Fruit fly (Drosophila melanogaster) whole organism, embryonic: Measurements from ENCODE around the gene ast.

ENCODE experiments used
- Abd-B ChIP-seq: fragments of 200-800 bp; sonication (Bioruptor generic); optimal IDR thresholded peaks from 2 replicates; lab custom pipeline; 2018; ENCODE audit warnings: missing biosample characterization, mild to moderate bottlenecking, missing genetic modification characterization, moderate library complexity
- CG10274 ChIP-seq: fragments of 200-800 bp; sonication (Bioruptor generic); optimal IDR thresholded peaks from 3 replicates; lab custom pipeline; 2017; ENCODE audit warnings: missing biosample characterization, mild to moderate bottlenecking, missing genetic modification characterization
- CG11695 ChIP-seq: fragments of 200-800 bp; sonication (Bioruptor generic); IDR thresholded peaks from 3 replicates; pipeline ENCODE4 v1.3.6; 2022; ENCODE audit warnings: missing biosample characterization, missing genetic modification characterization
- CG12155 ChIP-seq: fragments of 200-800 bp; sonication (Bioruptor generic); optimal IDR thresholded peaks from 3 replicates; lab custom pipeline; 2016; ENCODE audit warnings: missing biosample characterization, missing genetic modification characterization
- CG1233 ChIP-seq: fragments of 200-800 bp; sonication (Bioruptor generic); optimal IDR thresholded peaks from 4 replicates; lab custom pipeline; 2018; ENCODE audit warnings: missing biosample characterization, mild to moderate bottlenecking, missing genetic modification characterization
- CG13894 ChIP-seq: fragments of 200-800 bp; sonication (Bioruptor generic); optimal IDR thresholded peaks from 3 replicates; lab custom pipeline; 2018; ENCODE audit warnings: missing biosample characterization, mild to moderate bottlenecking, missing genetic modification characterization, moderate library complexity
- CG14710 ChIP-seq: fragments of 200-800 bp; sonication (Bioruptor generic); optimal IDR thresholded peaks from 3 replicates; lab custom pipeline; 2019; ENCODE audit warnings: missing biosample characterization, mild to moderate bottlenecking, missing genetic modification characterization, moderate library complexity
- CG14860 ChIP-seq: fragments of 200-800 bp; sonication (Bioruptor generic); IDR thresholded peaks from 3 replicates; pipeline ENCODE4 v1.3.6; 2022; ENCODE audit warnings: missing biosample characterization, missing genetic modification characterization; ENCODE audit not compliant: partially characterized antibody
- CG15514 ChIP-seq: fragments of 200-800 bp; sonication (Bioruptor generic); optimal IDR thresholded peaks from 3 replicates; lab custom pipeline; 2017; ENCODE audit warnings: missing biosample characterization, missing genetic modification characterization, mild to moderate bottlenecking, moderate library complexity, missing genetic modification reagents
- CG15601 ChIP-seq: fragments of 200-800 bp; sonication (Bioruptor generic); optimal IDR thresholded peaks from 3 replicates; lab custom pipeline; 2019; ENCODE audit warnings: missing biosample characterization, mild to moderate bottlenecking, missing genetic modification characterization, moderate library complexity
- CG17359 ChIP-seq: fragments of 200-800 bp; sonication (Bioruptor generic); optimal IDR thresholded peaks from 3 replicates; lab custom pipeline; 2018; ENCODE audit warnings: missing biosample characterization, mild to moderate bottlenecking, missing genetic modification characterization, moderate library complexity
- CG17829 ChIP-seq: fragments of 200-800 bp; optimal IDR thresholded peaks from 2 replicates; lab custom pipeline; 2019; ENCODE audit warnings: missing biosample characterization, mild to moderate bottlenecking, missing genetic modification characterization, moderate library complexity
- CG2120 ChIP-seq: fragments of 200-800 bp; sonication (Bioruptor generic); optimal IDR thresholded peaks from 3 replicates; lab custom pipeline; 2016; ENCODE audit warnings: missing biosample characterization, missing genetic modification characterization
- CG31224 ChIP-seq: fragments of 200-800 bp; sonication (Bioruptor generic); IDR thresholded peaks from 2 replicates; pipeline ENCODE4 v1.3.6; 2022; ENCODE audit warnings: missing biosample characterization, missing genetic modification characterization
- CG6254 ChIP-seq: fragments of 200-800 bp; sonication (Bioruptor generic); optimal IDR thresholded peaks from 3 replicates; lab custom pipeline; 2017; ENCODE audit warnings: mild to moderate bottlenecking, missing biosample characterization, missing genetic modification reagents, missing genetic modification characterization
- CG6689 ChIP-seq: fragments of 200-800 bp; sonication (Bioruptor generic); IDR thresholded peaks from 2 replicates; pipeline ENCODE4 v1.3.6; 2022; ENCODE audit warnings: missing biosample characterization, missing genetic modification characterization
- CG6854 ChIP-seq: fragments of 200-800 bp; sonication (Bioruptor generic); optimal IDR thresholded peaks from 3 replicates; lab custom pipeline; 2017; ENCODE audit warnings: missing biosample characterization, mild to moderate bottlenecking, missing genetic modification characterization
- CG7271 ChIP-seq: fragments of 200-800 bp; sonication (Bioruptor generic); optimal IDR thresholded peaks from 2 replicates; lab custom pipeline; 2018; ENCODE audit warnings: missing biosample characterization, mild to moderate bottlenecking, missing genetic modification characterization, moderate library complexity
- CG7372 ChIP-seq: fragments of 200-800 bp; sonication (Bioruptor generic); IDR thresholded peaks from 2 replicates; pipeline ENCODE4 v1.3.6; 2022; ENCODE audit warnings: missing biosample characterization, missing genetic modification characterization
- CG7556 ChIP-seq: fragments of 200-800 bp; sonication (Bioruptor generic); optimal IDR thresholded peaks from 2 replicates; lab custom pipeline; 2017; ENCODE audit warnings: missing biosample characterization, mild to moderate bottlenecking, missing genetic modification characterization
- CG8089 ChIP-seq: fragments of 200-800 bp; sonication (Bioruptor generic); optimal IDR thresholded peaks from 3 replicates; lab custom pipeline; 2016; ENCODE audit warnings: missing biosample characterization, missing genetic modification characterization
- CG8478 ChIP-seq: fragments of >200 bp; optimal IDR thresholded peaks from 2 replicates; lab custom pipeline; 2018
- CG8765 ChIP-seq: fragments of 200-800 bp; sonication (Bioruptor generic); IDR thresholded peaks from 2 replicates; pipeline ENCODE4 v1.3.6; 2022; ENCODE audit warnings: missing biosample characterization, missing genetic modification characterization
- CG9932 ChIP-seq: fragments of 200-800 bp; sonication (Bioruptor generic); IDR thresholded peaks from 2 replicates; pipeline ENCODE4 v1.3.6; 2022; ENCODE audit warnings: missing biosample characterization, missing genetic modification characterization
- CTCF ChIP-seq: fragments of 200-800 bp; sonication (Bioruptor generic); optimal IDR thresholded peaks from 2 replicates; lab custom pipeline; 2017; ENCODE audit warnings: missing biosample characterization, mild to moderate bottlenecking, missing genetic modification characterization, moderate library complexity
- D19A ChIP-seq: fragments of 200-800 bp; optimal IDR thresholded peaks from 3 replicates; lab custom pipeline; 2019; ENCODE audit warnings: missing biosample characterization, mild to moderate bottlenecking, missing genetic modification characterization, moderate library complexity
- D19B ChIP-seq: fragments of 200-800 bp; sonication (Bioruptor generic); optimal IDR thresholded peaks from 2 replicates; lab custom pipeline; 2017; ENCODE audit warnings: missing biosample characterization, mild to moderate bottlenecking, missing genetic modification characterization
- Ets65A ChIP-seq: fragments of 200-800 bp; sonication (Bioruptor generic); peaks from one replicate; lab custom pipeline; 2016; ENCODE audit warnings: missing biosample characterization, missing genetic modification characterization
- Fer2 ChIP-seq: fragments of 200-800 bp; sonication (Bioruptor generic); optimal IDR thresholded peaks from 2 replicates; lab custom pipeline; 2018; ENCODE audit warnings: missing biosample characterization, mild to moderate bottlenecking, missing genetic modification characterization, moderate library complexity
- Hr51 ChIP-seq, 2 experiments: fragments of 200-800 bp; sonication (Bioruptor generic); optimal IDR thresholded peaks; 2 replicates in 1 of 2; 3 replicates in 1 of 2; lab custom pipeline; 2016 to 2018; ENCODE audit warnings: missing biosample characterization in 2 of 2, missing genetic modification characterization in 2 of 2, mild to moderate bottlenecking in 1 of 2, moderate library complexity in 1 of 2
- Lhr ChIP-seq: fragments of 200-800 bp; sonication (Bioruptor generic); optimal IDR thresholded peaks from 3 replicates; lab custom pipeline; 2017; ENCODE audit warnings: mild to moderate bottlenecking, missing biosample characterization, missing genetic modification reagents, missing genetic modification characterization
- Nf-YB ChIP-seq: fragments of 200-800 bp; sonication (Bioruptor generic); optimal IDR thresholded peaks from 3 replicates; lab custom pipeline; 2019; ENCODE audit warnings: missing biosample characterization, mild to moderate bottlenecking, missing genetic modification characterization, moderate library complexity
- Xbp1 ChIP-seq: fragments of 200-800 bp; sonication (Bioruptor generic); optimal IDR thresholded peaks from 3 replicates; lab custom pipeline; 2016; ENCODE audit warnings: missing biosample characterization, mild to moderate bottlenecking, missing genetic modification characterization
- ac ChIP-seq: fragments of 200-800 bp; sonication (Bioruptor generic); optimal IDR thresholded peaks from 3 replicates; lab custom pipeline; 2017; ENCODE audit warnings: missing biosample characterization, mild to moderate bottlenecking, missing genetic modification characterization
- cato ChIP-seq: fragments of 200-800 bp; sonication (Bioruptor generic); optimal IDR thresholded peaks from 2 replicates; lab custom pipeline; 2016; ENCODE audit warnings: missing biosample characterization, missing genetic modification characterization, borderline replicate concordance
- insv ChIP-seq, 2 experiments: fragments of 200-800 bp; sonication (Bioruptor generic); optimal IDR thresholded peaks; 3 replicates each; lab custom pipeline; 2016 to 2018; ENCODE audit warnings: missing biosample characterization in 2 of 2, missing genetic modification characterization in 2 of 2
- lab ChIP-seq: fragments of 200-800 bp; sonication (Bioruptor generic); optimal IDR thresholded peaks from 3 replicates; lab custom pipeline; 2017; ENCODE audit warnings: missing biosample characterization, missing genetic modification characterization, mild to moderate bottlenecking, moderate library complexity, missing genetic modification reagents
- lilli ChIP-seq: fragments of 200-800 bp; sonication (Bioruptor generic); optimal IDR thresholded peaks from 3 replicates; lab custom pipeline; 2016; ENCODE audit warnings: missing biosample characterization, missing genetic modification characterization
- phol ChIP-seq: fragments of 200-800 bp; sonication (Bioruptor generic); optimal IDR thresholded peaks from 3 replicates; lab custom pipeline; 2018; ENCODE audit warnings: missing biosample characterization, mild to moderate bottlenecking, missing genetic modification characterization, moderate library complexity
- pros ChIP-seq: fragments of 200-800 bp; sonication (Bioruptor generic); optimal IDR thresholded peaks from 3 replicates; lab custom pipeline; 2019; ENCODE audit warnings: missing biosample characterization, mild to moderate bottlenecking, missing genetic modification characterization, moderate library complexity
- pum ChIP-seq: fragments of 200-800 bp; sonication (Bioruptor generic); optimal IDR thresholded peaks from 2 replicates; lab custom pipeline; 2016; ENCODE audit warnings: missing biosample characterization, missing genetic modification characterization
- ranshi ChIP-seq: fragments of 200-800 bp; sonication (Bioruptor generic); IDR thresholded peaks from 2 replicates; pipeline ENCODE4 v1.3.6; 2022; ENCODE audit warnings: missing biosample characterization, missing genetic modification characterization
- row ChIP-seq: fragments of 200-800 bp; sonication (Bioruptor generic); IDR thresholded peaks from 3 replicates; pipeline ENCODE4 v1.3.6; 2022; ENCODE audit warnings: missing biosample characterization, missing genetic modification characterization
- sisA ChIP-seq: fragments of 200-800 bp; sonication (Bioruptor generic); IDR thresholded peaks from 2 replicates; pipeline ENCODE4 v1.3.6; 2022; ENCODE audit warnings: missing biosample characterization, missing genetic modification characterization
- sna ChIP-seq: fragments of 200-800 bp; sonication (Bioruptor generic); IDR thresholded peaks from 2 replicates; pipeline ENCODE4 v1.3.6; 2022; ENCODE audit warnings: missing biosample characterization, missing genetic modification characterization; ENCODE audit not compliant: partially characterized antibody
- tap ChIP-seq: fragments of 200-800 bp; optimal IDR thresholded peaks from 3 replicates; lab custom pipeline; 2019; ENCODE audit warnings: missing biosample characterization, mild to moderate bottlenecking, missing genetic modification characterization, moderate library complexity
- tin ChIP-seq: fragments of 200-800 bp; sonication (Bioruptor generic); optimal IDR thresholded peaks from 3 replicates; lab custom pipeline; 2016; ENCODE audit warnings: missing biosample characterization, missing genetic modification characterization
- toy ChIP-seq: fragments of 200-800 bp; sonication (Bioruptor generic); IDR thresholded peaks from 2 replicates; pipeline ENCODE4 v1.3.6; 2022; ENCODE audit warnings: missing biosample characterization, missing genetic modification characterization

ast gene

DNA sequence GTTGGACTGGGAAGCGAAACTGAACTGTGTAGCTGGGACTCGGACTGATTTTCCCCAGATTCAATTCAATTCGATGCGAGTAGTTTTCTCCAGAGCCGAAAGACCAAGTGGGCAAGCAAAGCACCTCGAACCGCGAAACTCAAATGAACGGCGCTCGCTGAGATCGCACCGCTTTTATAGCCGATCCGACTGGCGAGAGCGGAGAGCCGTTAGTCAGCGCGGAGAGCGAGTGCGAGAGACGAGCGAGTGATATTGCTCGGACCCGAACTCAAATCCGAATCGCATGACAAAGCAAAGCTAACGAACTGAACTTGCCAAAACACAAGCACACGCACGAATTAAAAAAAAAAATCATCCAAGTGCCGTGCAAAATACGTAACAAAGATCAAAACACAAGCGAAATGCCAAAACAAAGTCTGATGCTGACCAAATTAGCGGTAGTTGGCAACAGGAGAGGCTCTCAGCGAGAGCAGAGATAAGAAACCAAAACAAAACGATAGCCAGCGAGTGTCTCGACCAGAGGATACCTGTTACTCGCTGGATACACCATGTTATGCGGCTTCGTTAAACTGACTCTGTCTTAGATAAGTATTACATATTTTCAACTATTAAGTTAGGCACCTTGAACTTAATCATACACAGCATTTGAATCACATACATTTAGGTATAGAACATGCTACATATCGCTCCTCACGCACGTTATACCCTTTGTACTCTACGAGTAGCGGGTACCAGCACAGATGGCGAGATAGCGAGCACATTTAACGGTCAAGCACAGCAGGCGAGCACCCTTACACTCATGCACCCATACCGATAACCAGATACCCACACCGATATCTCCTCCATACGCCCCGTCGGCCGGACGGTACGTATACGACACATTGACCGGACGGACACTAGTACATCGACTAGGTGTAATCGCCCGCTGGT, 41.4 kb downstream of the ast start (continued):
- TF ChIP-seq CG10274 (GFP tag; lab: Kevin White, UChicago) (peak; percentile 42), tap (tag; lab: Kevin White, UChicago) (peak; percentile 38), ranshi (GFP tag; lab: Robert Waterston, UW) (peak; percentile 79), cato (peak; percentile 24), sna (GFP tag; lab: Robert Waterston, UW) (no peak), pum (GFP tag; lab: Kevin White, UChicago) (peak; percentile 37), Xbp1 (GFP tag; lab: Kevin White, UChicago) (peak; percentile 71), CG2120 (GFP tag; lab: Kevin White, UChicago) (peak; percentile 94), CG15601 (tag; lab: Kevin White, UChicago) (no peak), Nf-YB (GFP tag; lab: Kevin White, UChicago) (peak; percentile 33), CG14710 (peak; percentile 23), CTCF (GFP tag; lab: Kevin White, UChicago) (no peak), CG17829 (peak; percentile 21), CG9932 (peak; percentile 78), CG31224 (GFP tag; lab: Robert Waterston, UW) (peak; percentile 74), Abd-B (GFP tag; lab: Kevin White, UChicago) (peak; percentile 40), CG1233 (GFP tag; lab: Kevin White, UChicago) (peak; percentile 48), Lhr (GFP tag; lab: Kevin White, UChicago) (no peak), CG6854 (GFP tag; lab: Kevin White, UChicago) (peak; percentile 68), Hr51 (GFP tag; optimal IDR thresholded peaks at IDR 0.05; lab: Kevin White, UChicago) (peak; percentile 53 to 79), CG17359 (tag; lab: Kevin White, UChicago) (peak; percentile 54), lab (peak; percentile 84), insv (GFP tag; optimal IDR thresholded peaks at IDR 0.05; lab: Kevin White, UChicago) (peak in 1 of 2 experiments; percentile 21), CG8765 (GFP tag; lab: Robert Waterston, UW) (peak; percentile 15; the same call in 1 of the 2 replicates), pros (GFP tag; lab: Kevin White, UChicago) (no peak), CG8478 (lab: Kevin White, UChicago) (no peak), sisA (GFP tag; lab: Robert Waterston, UW) (peak; percentile 69), CG11695 (peak; percentile 77; the same call in 2 of the 3 replicates), CG13894 (tag; lab: Kevin White, UChicago) (peak; percentile 13), CG15514 (GFP tag; lab: Kevin White, UChicago) (peak; percentile 55), CG12155 (GFP tag; lab: Kevin White, UChicago) (peak; percentile 85), CG7372 (GFP tag; lab: Robert Waterston, UW) (peak; percentile 65), phol (tag; lab: Kevin White, UChicago) (peak; percentile 66), tin (GFP tag; lab: Kevin White, UChicago) (peak; percentile 57), Fer2 (tag; lab: Kevin White, UChicago) (no peak), CG8089 (GFP tag; lab: Kevin White, UChicago) (peak; percentile 40), CG14860 (GFP tag; lab: Robert Waterston, UW) (no peak), CG6689 (GFP tag; lab: Robert Waterston, UW) (peak; percentile 85), CG6254 (GFP tag; lab: Kevin White, UChicago) (no peak), CG7556 (GFP tag; lab: Kevin White, UChicago) (peak; percentile 74), CG7271 (tag; lab: Kevin White, UChicago) (no peak), ac (no peak), D19A (peak; percentile 51), Ets65A (GFP tag; lab: Kevin White, UChicago) (peak; percentile 81), toy (GFP tag; lab: Robert Waterston, UW) (0 out of 2 replicates have a peak, but pooled peaks have one; percentile 36), D19B (GFP tag; lab: Kevin White, UChicago) (peak; percentile 99), row (GFP tag; lab: Robert Waterston, UW) (peak; percentile 98), lilli (GFP tag; lab: Kevin White, UChicago) (peak; percentile 85)
